Worm (Caenorhabditis elegans): Measurements from ENCODE around the gene nhr-47.
"Not testable (repeated sequence)": the region's sequence is repeated elsewhere in the genome, so short reads cannot be mapped to it uniquely, and the experiment has no call there.

DNA sequence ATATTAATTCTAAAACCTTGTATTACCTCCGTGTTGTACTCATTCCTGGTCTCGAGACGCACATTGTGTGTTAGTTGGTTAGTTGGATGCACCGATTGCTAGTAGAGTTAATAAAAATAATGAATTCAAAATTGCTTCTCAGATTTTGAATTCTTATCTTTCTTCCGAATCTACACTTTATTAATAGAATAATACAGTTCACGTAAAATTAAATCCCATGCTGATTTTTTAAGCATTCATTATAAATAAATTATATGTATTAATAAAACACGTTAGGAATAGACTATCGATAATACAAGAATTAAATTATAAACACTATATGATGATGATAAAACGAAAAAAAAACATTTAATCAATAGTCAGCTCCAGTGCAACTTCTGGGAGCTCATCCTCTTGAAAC, 36.6 kb upstream of the nhr-47 start, which contains the start of gene ZC317.6:
- not testable (repeated sequence) for TF ChIP-seq dmd-4 (tag; optimal IDR thresholded peaks at IDR 0.05; ENCODE audit: borderline replicate concordance); odd-2 (tag; optimal IDR thresholded peaks at IDR 0.05); nfya-1 (tag; optimal IDR thresholded peaks at IDR 0.05)
